Worm (Caenorhabditis elegans) whole organism, L4 larva: ENCODE data around the gene idpa-3.

ENCODE experiments used
- F10B5.3 ChIP-seq: sonication (generic microtip); optimal IDR thresholded peaks from 2 replicates; lab custom pipeline; 2016; ENCODE audit warnings: mild to moderate bottlenecking, missing genetic modification characterization, missing compliant biosample characterization
- F37D6.2 ChIP-seq: sonication (generic microtip); optimal IDR thresholded peaks from 2 replicates; lab custom pipeline; 2016; ENCODE audit warnings: mild to moderate bottlenecking, missing genetic modification characterization, missing compliant biosample characterization
- F44E2.7 ChIP-seq: fragments of 200-800 bp; sonication (Bioruptor generic); IDR thresholded peaks from 2 replicates; pipeline ENCODE4 v2.1.2; 2022; ENCODE audit warnings: missing genetic modification characterization, missing compliant biosample characterization
- R02D3.7 ChIP-seq: fragments of 150-350 bp; sonication (generic microtip); optimal IDR thresholded peaks from 3 replicates; lab custom pipeline; 2014; ENCODE audit warnings: missing biosample characterization, missing genetic modification characterization
- T20F7.1 ChIP-seq: fragments of 200-800 bp; sonication (Bioruptor generic); optimal IDR thresholded peaks from 2 replicates; lab custom pipeline; 2018; ENCODE audit warnings: mild to moderate bottlenecking, missing genetic modification characterization, missing compliant biosample characterization
- Y75B8A.6 ChIP-seq: fragments of 200-800 bp; sonication (Bioruptor generic); IDR thresholded peaks from 2 replicates; pipeline ENCODE4 v1.3.6; 2022; ENCODE audit warnings: missing genetic modification reagents, missing genetic modification characterization, missing compliant biosample characterization
- ZK337.2 ChIP-seq: fragments of 200-800 bp; sonication (Bioruptor generic); IDR thresholded peaks from 2 replicates; pipeline ENCODE4 v1.3.6; 2022; ENCODE audit warnings: missing genetic modification reagents, missing genetic modification characterization, missing compliant biosample characterization
- aha-1 ChIP-seq: fragments of 150-350 bp; peaks from one replicate; lab custom pipeline; 2014; ENCODE audit warnings: missing biosample characterization, missing genetic modification characterization
- ama-1 ChIP-seq: fragments of 150-350 bp; optimal IDR thresholded peaks from 2 replicates; lab custom pipeline; 2014; ENCODE audit warnings: inconsistent platforms, mixed read lengths
- ceh-20 ChIP-seq: fragments of 200-800 bp; sonication (Bioruptor generic); IDR thresholded peaks from 2 replicates; pipeline ENCODE4 v1.3.6; 2022; ENCODE audit warnings: missing genetic modification reagents, missing genetic modification characterization, missing compliant biosample characterization
- ceh-44 ChIP-seq: fragments of 200-800 bp; sonication (Bioruptor generic); IDR thresholded peaks from 2 replicates; pipeline ENCODE4 v1.3.6; 2022; ENCODE audit warnings: missing genetic modification reagents, missing genetic modification characterization, missing compliant biosample characterization
- ceh-62 ChIP-seq: sonication (generic microtip); optimal IDR thresholded peaks from 2 replicates; lab custom pipeline; 2017; ENCODE audit warnings: missing biosample characterization, missing genetic modification characterization
- ceh-82 ChIP-seq: sonication (generic microtip); optimal IDR thresholded peaks from 2 replicates; lab custom pipeline; 2017; ENCODE audit warnings: missing biosample characterization, missing genetic modification characterization
- daf-16 ChIP-seq, 3 experiments: sonication (generic microtip); optimal IDR thresholded peaks; 2 replicates each; lab custom pipeline; 2016 to 2017; ENCODE audit warnings: missing genetic modification characterization in 3 of 3, missing genetic modification reagents in 3 of 3, mild to moderate bottlenecking in 2 of 3, missing compliant biosample characterization in 2 of 3, missing biosample characterization in 1 of 3, moderate library complexity in 1 of 3
- dmd-6 ChIP-seq: fragments of 200-800 bp; sonication (Bioruptor generic); IDR thresholded peaks from 2 replicates; pipeline ENCODE4 v1.3.6; 2022; ENCODE audit warnings: missing genetic modification reagents, missing genetic modification characterization, missing compliant biosample characterization
- duxl-1 ChIP-seq: sonication (generic microtip); optimal IDR thresholded peaks from 2 replicates; lab custom pipeline; 2016; ENCODE audit warnings: mild to moderate bottlenecking, missing genetic modification characterization, moderate library complexity, missing compliant biosample characterization; ENCODE audit not compliant: poor library complexity
- fos-1 ChIP-seq: fragments of 150-350 bp; optimal IDR thresholded peaks from 2 replicates; lab custom pipeline; 2014; ENCODE audit warnings: missing biosample characterization, missing genetic modification characterization
- gei-8 ChIP-seq: fragments of 200-800 bp; sonication (Bioruptor generic); optimal IDR thresholded peaks from 2 replicates; lab custom pipeline; 2018; ENCODE audit warnings: mild to moderate bottlenecking, missing genetic modification characterization, missing compliant biosample characterization
- hif-1 ChIP-seq, 2 experiments: sonication (generic microtip); optimal IDR thresholded peaks; 2 replicates each; lab custom pipeline; 2016 to 2017; ENCODE audit warnings: missing compliant biosample characterization in 2 of 2, missing genetic modification characterization in 2 of 2, missing genetic modification reagents in 2 of 2, missing genotype in 2 of 2, mild to moderate bottlenecking in 1 of 2
- hlh-11 ChIP-seq: fragments of 200-800 bp; sonication (Bioruptor generic); optimal IDR thresholded peaks from 2 replicates; lab custom pipeline; 2018; ENCODE audit warnings: mild to moderate bottlenecking, missing genetic modification characterization, missing compliant biosample characterization
- hlh-30 ChIP-seq: sonication (generic microtip); optimal IDR thresholded peaks from 2 replicates; lab custom pipeline; 2017; ENCODE audit warnings: antibody characterized with exemption, mild to moderate bottlenecking, missing genetic modification characterization, missing compliant biosample characterization; ENCODE audit not compliant: insufficient read depth
- hmg-1.1 ChIP-seq: fragments of 200-800 bp; sonication (Bioruptor generic); IDR thresholded peaks from 2 replicates; pipeline ENCODE4 v1.3.6; 2022; ENCODE audit warnings: missing genetic modification reagents, missing genetic modification characterization, missing compliant biosample characterization
- lin-1 ChIP-seq: fragments of 200-800 bp; sonication (Bioruptor generic); IDR thresholded peaks from 2 replicates; pipeline ENCODE4 v1.3.6; 2022; ENCODE audit warnings: missing genetic modification reagents, missing genetic modification characterization, missing compliant biosample characterization
- lin-13 ChIP-seq: fragments of 150-350 bp; optimal IDR thresholded peaks from 2 replicates; lab custom pipeline; 2014; ENCODE audit warnings: missing biosample characterization, missing genetic modification reagents, missing genetic modification characterization
- lin-15B ChIP-seq: fragments of 150-350 bp; sonication (generic microtip); optimal IDR thresholded peaks from 3 replicates; lab custom pipeline; 2014; ENCODE audit warnings: missing biosample characterization, missing genetic modification characterization
- lin-29 ChIP-seq: fragments of 200-800 bp; sonication (Bioruptor generic); IDR thresholded peaks from 2 replicates; pipeline ENCODE4 v1.3.6; 2022; ENCODE audit warnings: missing genetic modification reagents, missing genetic modification characterization, missing compliant biosample characterization
- lin-38 ChIP-seq: fragments of 200-800 bp; sonication (Bioruptor generic); IDR thresholded peaks from 2 replicates; pipeline ENCODE4 v1.3.6; 2022; ENCODE audit warnings: missing genetic modification reagents, missing genetic modification characterization, missing compliant biosample characterization
- lsy-2 ChIP-seq, 2 experiments: fragments of 150-350 bp in 1 of 2; sonication (generic microtip) in 1 of 2; optimal IDR thresholded peaks; 2 replicates each; lab custom pipeline; 2014 to 2017; ENCODE audit warnings: missing biosample characterization in 2 of 2, missing genetic modification characterization in 2 of 2
- mdl-1 ChIP-seq, 2 experiments: fragments of 150-350 bp in 1 of 2; sonication (generic microtip) in 1 of 2; optimal IDR thresholded peaks; 2 replicates each; lab custom pipeline; 2014 to 2017; ENCODE audit warnings: missing biosample characterization in 2 of 2, missing genetic modification characterization in 2 of 2
- mep-1 ChIP-seq: fragments of 150-350 bp; sonication (generic microtip); optimal IDR thresholded peaks from 3 replicates; lab custom pipeline; 2014; ENCODE audit warnings: missing biosample characterization, missing genetic modification characterization
- mes-2 ChIP-seq: sonication (generic microtip); optimal IDR thresholded peaks from 2 replicates; lab custom pipeline; 2016; ENCODE audit warnings: missing genotype, mild to moderate bottlenecking, missing genetic modification characterization, missing compliant biosample characterization; ENCODE audit not compliant: poor library complexity, severe bottlenecking
- mxl-2 ChIP-seq: fragments of 200-800 bp; sonication (Bioruptor generic); conservative IDR thresholded peaks from 2 replicates; pipeline ENCODE4 v1.3.6; 2022; ENCODE audit warnings: missing genetic modification reagents, missing genetic modification characterization, missing compliant biosample characterization
- mxl-3 ChIP-seq: fragments of 200-800 bp; sonication (Bioruptor generic); optimal IDR thresholded peaks from 2 replicates; lab custom pipeline; 2018; ENCODE audit warnings: mild to moderate bottlenecking, missing genetic modification characterization, missing compliant biosample characterization
- nhr-11 ChIP-seq: fragments of 150-350 bp; optimal IDR thresholded peaks from 2 replicates; lab custom pipeline; 2014; ENCODE audit warnings: missing biosample characterization, missing genetic modification characterization
- nhr-28 ChIP-seq: fragments of 150-350 bp; optimal IDR thresholded peaks from 2 replicates; lab custom pipeline; 2014; ENCODE audit warnings: missing biosample characterization, missing genetic modification characterization
- nhr-41 ChIP-seq: fragments of 200-800 bp; sonication (Bioruptor generic); IDR thresholded peaks from 2 replicates; pipeline ENCODE4 v1.3.6; 2022; ENCODE audit warnings: missing genetic modification reagents, missing genetic modification characterization, missing compliant biosample characterization
- nhr-48 ChIP-seq: sonication (generic microtip); optimal IDR thresholded peaks from 2 replicates; lab custom pipeline; 2016; ENCODE audit warnings: mild to moderate bottlenecking, missing genetic modification characterization, missing compliant biosample characterization
- pha-4 ChIP-seq, 2 experiments: fragments of 150-350 bp in 1 of 2; fragments of 200-800 bp in 1 of 2; sonication (Bioruptor generic) in 1 of 2; IDR thresholded peaks in 1 of 2; optimal IDR thresholded peaks in 1 of 2; 2 replicates each; pipeline versions ENCODE4 v1.3.6 to Lab custom; 2014 to 2022; ENCODE audit warnings: missing genetic modification characterization in 2 of 2, missing genetic modification reagents in 2 of 2, missing biosample characterization in 1 of 2, missing compliant biosample characterization in 1 of 2
- php-3 ChIP-seq: fragments of 200-800 bp; sonication (Bioruptor generic); IDR thresholded peaks from 2 replicates; pipeline ENCODE4 v1.3.6; 2022; ENCODE audit warnings: missing genetic modification reagents, missing genetic modification characterization, missing compliant biosample characterization
- pqm-1 ChIP-seq: sonication (generic microtip); optimal IDR thresholded peaks from 2 replicates; lab custom pipeline; 2017; ENCODE audit warnings: missing biosample characterization, missing genetic modification characterization
- set-16 ChIP-seq: fragments of 200-800 bp; sonication (Bioruptor generic); IDR thresholded peaks from 2 replicates; pipeline ENCODE4 v1.3.6; 2022; ENCODE audit warnings: missing genetic modification reagents, missing genetic modification characterization, missing compliant biosample characterization
- skn-1 ChIP-seq: fragments of 150-350 bp; optimal IDR thresholded peaks from 2 replicates; lab custom pipeline; 2014; ENCODE audit warnings: missing biosample characterization, missing genetic modification characterization
- spr-1 ChIP-seq: sonication (generic microtip); optimal IDR thresholded peaks from 2 replicates; lab custom pipeline; 2016; ENCODE audit warnings: mild to moderate bottlenecking, missing genetic modification characterization, missing compliant biosample characterization
- tag-97 ChIP-seq: fragments of 200-800 bp; sonication (Bioruptor generic); IDR thresholded peaks from 2 replicates; pipeline ENCODE4 v1.3.6; 2022; ENCODE audit warnings: missing genetic modification characterization, missing compliant biosample characterization
- tra-1 ChIP-seq: fragments of 200-800 bp; sonication (Bioruptor generic); IDR thresholded peaks from 2 replicates; pipeline ENCODE4 v1.3.6; 2022; ENCODE audit warnings: missing genetic modification reagents, missing genetic modification characterization, missing compliant biosample characterization
- unc-62 ChIP-seq, 3 experiments: fragments of 150-350 bp in 1 of 3; sonication (generic microtip); optimal IDR thresholded peaks in 2 of 3; peaks in 1 of 3; 1 replicate in 1 of 3; 2 replicates in 2 of 3; lab custom pipeline; 2014 to 2017; ENCODE audit warnings: missing biosample characterization in 3 of 3, missing genetic modification characterization in 3 of 3, missing genetic modification reagents in 3 of 3, missing genotype in 1 of 3
- zag-1 ChIP-seq: fragments of 150-350 bp; optimal IDR thresholded peaks from 2 replicates; lab custom pipeline; 2014; ENCODE audit warnings: missing biosample characterization, missing genetic modification characterization
- zfp-3 ChIP-seq: fragments of 200-800 bp; sonication (Bioruptor generic); conservative IDR thresholded peaks from 2 replicates; pipeline ENCODE4 v1.3.6; 2022; ENCODE audit warnings: missing genetic modification reagents, missing genetic modification characterization, missing compliant biosample characterization

idpa-3 gene

ce11 chrX:10332035-10332614, 4.1 kb upstream of the idpa-3 start:
- TF ChIP-seq hlh-11 (tag; lab: Kevin White, UChicago) (peak; percentile 79), pqm-1 (peak; percentile 56), spr-1 (tag; lab: Kevin White, UChicago) (peak; percentile 12), lin-29 (GFP tag; lab: Robert Waterston, UW) (no peak), unc-62 (GFP tag; optimal IDR thresholded peaks at IDR 0.05 in 1 of 2; lab: Kevin White, UChicago) (peak in 1 of 2 experiments; percentile 38), unc-62 (tag; optimal IDR thresholded peaks at IDR 0.05; lab: Kevin White, UChicago) (no peak), mdl-1 (tag; optimal IDR thresholded peaks at IDR 0.05; lab: Kevin White, UChicago) (peak; percentile 77 to 88), zfp-3 (GFP tag; lab: Robert Waterston, UW) (no peak), lsy-2 (tag; optimal IDR thresholded peaks at IDR 0.05; lab: Kevin White, UChicago) (peak in 1 of 2 experiments; percentile 14), daf-16 (GFP tag; optimal IDR thresholded peaks at IDR 0.05; lab: Kevin White, UChicago) (no peak), daf-16 (tag; optimal IDR thresholded peaks at IDR 0.05; lab: Kevin White, UChicago) (peak; percentile 17), aha-1 (tag; lab: Kevin White, UChicago) (peak; percentile 96), tra-1 (GFP tag; lab: Robert Waterston, UW) (peak; percentile 24), mxl-3 (peak; percentile 64), T20F7.1 (peak; percentile 55), zag-1 (tag; lab: Kevin White, UChicago) (no peak), ceh-82 (no peak), mep-1 (tag; lab: Kevin White, UChicago) (peak; percentile 38), F37D6.2 (tag; lab: Kevin White, UChicago) (no peak), ceh-20 (GFP tag; lab: Robert Waterston, UW) (0 out of 2 replicates have a peak, but pooled peaks have one; percentile 20), nhr-41 (GFP tag; lab: Robert Waterston, UW) (no peak), mes-2 (no peak), gei-8 (GFP tag; lab: Kevin White, UChicago) (peak; percentile 48), mxl-2 (GFP tag; lab: Robert Waterston, UW) (peak; percentile 99), pha-4 (GFP tag; IDR thresholded peaks at IDR 0.05; lab: Robert Waterston, UW) (no peak), pha-4 (tag; optimal IDR thresholded peaks at IDR 0.05; lab: Kevin White, UChicago) (no peak), ZK337.2 (GFP tag; lab: Robert Waterston, UW) (no peak), F10B5.3 (tag; lab: Kevin White, UChicago) (no peak), tag-97 (GFP tag; lab: Robert Waterston, UW) (no peak), ama-1 (lab: Kevin White, UChicago) (no peak), skn-1 (no peak), hif-1 (tag; optimal IDR thresholded peaks at IDR 0.05; lab: Kevin White, UChicago) (peak in 1 of 2 experiments; percentile 25), F44E2.7 (GFP tag; lab: Robert Waterston, UW) (no peak), nhr-48 (tag; lab: Kevin White, UChicago) (peak; percentile 80), set-16 (peak; percentile 51), R02D3.7 (no peak), ceh-62 (no peak), Y75B8A.6 (GFP tag; lab: Robert Waterston, UW) (no peak), lin-1 (GFP tag; lab: Robert Waterston, UW) (0 out of 2 replicates have a peak, but pooled peaks have one; percentile 19), ceh-44 (no peak), hmg-1.1 (GFP tag; lab: Robert Waterston, UW) (0 out of 2 replicates have a peak, but pooled peaks have one; percentile 17), lin-38 (GFP tag; lab: Robert Waterston, UW) (no peak), duxl-1 (tag; lab: Kevin White, UChicago) (peak; percentile 24), nhr-28 (tag; lab: Kevin White, UChicago) (peak; percentile 57), lin-13 (GFP tag; lab: Kevin White, UChicago) (no peak), nhr-11 (peak; percentile 46), php-3 (peak; percentile 14; the same call in 1 of the 2 replicates), hlh-30 (tag; lab: Kevin White, UChicago) (peak; percentile 35), dmd-6 (peak; percentile 61), lin-15B (tag; lab: Kevin White, UChicago) (no peak), fos-1 (tag; lab: Kevin White, UChicago) (no peak)
